Fruit fly (Drosophila melanogaster): Measurements from ENCODE around the gene CG14074.

Gene CG14074

dm6 chr3L:18867521-18867920, 1.5 kb downstream of the CG14074 start, which contains the start of gene Dysb (continued):
- TF ChIP-seq CG14667 (GFP tag; IDR thresholded peaks at IDR 0.05) (no peak; the same call in 1 of the 2 replicates), CG5245 (GFP tag; optimal IDR thresholded peaks at IDR 0.05) (peak; percentile 78), luna (GFP tag; optimal IDR thresholded peaks at IDR 0.05) (peak; percentile 22), Tbp (GFP tag; optimal IDR thresholded peaks at IDR 0.05) (no peak), kay (GFP tag; optimal IDR thresholded peaks at IDR 0.05) (peak; percentile 19), CG10431 (GFP tag; optimal IDR thresholded peaks at IDR 0.05) (peak; percentile 77), nom (GFP tag; optimal IDR thresholded peaks at IDR 0.05) (peak; percentile 87), CG10366 (GFP tag; IDR thresholded peaks at IDR 0.05) (peak; percentile 88), scrt (GFP tag; optimal IDR thresholded peaks at IDR 0.05) (peak; percentile 93), NfI (GFP tag; optimal IDR thresholded peaks at IDR 0.05) (peak; percentile 86), CG16815 (GFP tag; optimal IDR thresholded peaks at IDR 0.05) (peak; percentile 72), CG15269 (tag; optimal IDR thresholded peaks at IDR 0.05) (peak; percentile 94), lbe (GFP tag; optimal IDR thresholded peaks at IDR 0.05) (peak; percentile 84), CG12744 (GFP tag; optimal IDR thresholded peaks at IDR 0.05) (peak; percentile 65), CG7839 (tag; optimal IDR thresholded peaks at IDR 0.05) (peak; percentile 90), CG17568 (GFP tag; optimal IDR thresholded peaks at IDR 0.05) (peak; percentile 86), Deaf1 (tag; optimal IDR thresholded peaks at IDR 0.05) (peak; percentile 64), CG11085 (GFP tag; IDR thresholded peaks at IDR 0.05) (no peak; the same call in none of the 2 replicates), Dad (GFP tag; optimal IDR thresholded peaks at IDR 0.05) (no peak), croc (GFP tag; conservative IDR thresholded peaks at IDR 0.05) (peak; percentile 69), HLH54F (GFP tag; optimal IDR thresholded peaks at IDR 0.05) (peak; percentile 20), chn (GFP tag; optimal IDR thresholded peaks at IDR 0.05) (peak; percentile 67), NFAT (GFP tag; IDR thresholded peaks at IDR 0.05) (peak; percentile 96), B-H1 (GFP tag; IDR thresholded peaks at IDR 0.05) (peak; percentile 87), lmd (GFP tag; IDR thresholded peaks at IDR 0.05) (peak; percentile 85), Asciz (GFP tag; optimal IDR thresholded peaks at IDR 0.05) (peak; percentile 91), zen2 (GFP tag; IDR thresholded peaks at IDR 0.05; ENCODE audit: partially characterized antibody) (no peak), CG7556 (GFP tag; optimal IDR thresholded peaks at IDR 0.05) (peak; percentile 89), CG16813 (GFP tag; IDR thresholded peaks at IDR 0.05; ENCODE audit: partially characterized antibody) (no peak), CG1024 (GFP tag; IDR thresholded peaks at IDR 0.05) (peak; percentile 79), slou (GFP tag; optimal IDR thresholded peaks at IDR 0.05) (peak; percentile 21), Hand (GFP tag; optimal IDR thresholded peaks at IDR 0.05) (peak; percentile 81), Nf-YB (GFP tag; optimal IDR thresholded peaks at IDR 0.05) (peak; percentile 70), CG1603 (tag; optimal IDR thresholded peaks at IDR 0.05) (peak; percentile 61), CG30020 (tag; optimal IDR thresholded peaks at IDR 0.05) (peak; percentile 57), CG5180 (GFP tag; optimal IDR thresholded peaks at IDR 0.05) (peak; percentile 74), Aef1 (GFP tag; IDR thresholded peaks at IDR 0.05) (peak; percentile 78), CG10147 (GFP tag; optimal IDR thresholded peaks at IDR 0.05) (peak; percentile 81), CG17912 (GFP tag; optimal IDR thresholded peaks at IDR 0.05) (peak; percentile 27), Sox100B (GFP tag; optimal IDR thresholded peaks at IDR 0.05) (peak; percentile 85), CG7271 (tag; optimal IDR thresholded peaks at IDR 0.05) (peak; percentile 47), H2.0 (GFP tag; IDR thresholded peaks at IDR 0.05) (peak; percentile 89), CG10267 (tag; optimal IDR thresholded peaks at IDR 0.05) (peak; percentile 88), slp2 (GFP tag; optimal IDR thresholded peaks at IDR 0.05) (peak; percentile 51), chif (GFP tag; optimal IDR thresholded peaks at IDR 0.05) (peak; percentile 30 to 46), pzg (GFP tag; optimal IDR thresholded peaks at IDR 0.05) (no peak), CG2199 (GFP tag; IDR thresholded peaks at IDR 0.05) (peak; percentile 63; the same call in 1 of the 3 replicates), CG12391 (tag; optimal IDR thresholded peaks at IDR 0.05) (peak; percentile 92), CG3407 (GFP tag; optimal IDR thresholded peaks at IDR 0.05) (peak; percentile 75), rib (GFP tag; IDR thresholded peaks at IDR 0.05) (peak; percentile 81)
